Worm (Caenorhabditis elegans): Measurements from ENCODE around the gene che-10.

- TF ChIP-seq F13C5.2 (tag; optimal IDR thresholded peaks at IDR 0.05) (no peak), hnd-1 (tag; optimal IDR thresholded peaks at IDR 0.05) (no peak), ama-1 (optimal IDR thresholded peaks at IDR 0.05) (no peak), hmg-4 (GFP tag; optimal IDR thresholded peaks at IDR 0.05) (no peak)
Observed at ce11 chrII:4600818-4601217, 37.3 kb downstream of the che-10 start.
